Worm (Caenorhabditis elegans) whole organism, early embryonic: ENCODE data around the gene flp-23.

ENCODE experiments used
- B0310.2 ChIP-seq: sonication (generic microtip); optimal IDR thresholded peaks from 2 replicates; lab custom pipeline; 2016; ENCODE audit warnings: mild to moderate bottlenecking, missing genetic modification characterization, missing compliant biosample characterization
- aly-1 ChIP-seq: sonication (generic microtip); optimal IDR thresholded peaks from 2 replicates; lab custom pipeline; 2016; ENCODE audit warnings: missing genetic modification characterization, missing compliant biosample characterization
- ama-1 ChIP-seq: fragments of 150-350 bp; optimal IDR thresholded peaks from 2 replicates; lab custom pipeline; 2014
- hmbx-1 ChIP-seq: sonication (generic microtip); optimal IDR thresholded peaks from 2 replicates; lab custom pipeline; 2016; ENCODE audit warnings: mild to moderate bottlenecking, missing genetic modification characterization, missing compliant biosample characterization
- pes-1 ChIP-seq: fragments of 200-800 bp; sonication (Bioruptor generic); IDR thresholded peaks from 2 replicates; pipeline ENCODE4 v1.3.6; 2022; ENCODE audit warnings: missing genetic modification reagents, missing genetic modification characterization, missing compliant biosample characterization
- tbx-11 ChIP-seq: fragments of 200-800 bp; sonication (Bioruptor generic); IDR thresholded peaks from 2 replicates; pipeline ENCODE4 v1.3.6; 2022; ENCODE audit warnings: missing genetic modification characterization, missing compliant biosample characterization
- tra-4 ChIP-seq: sonication (generic microtip); optimal IDR thresholded peaks from 2 replicates; lab custom pipeline; 2017; ENCODE audit warnings: missing genetic modification characterization, missing compliant biosample characterization

DNA sequence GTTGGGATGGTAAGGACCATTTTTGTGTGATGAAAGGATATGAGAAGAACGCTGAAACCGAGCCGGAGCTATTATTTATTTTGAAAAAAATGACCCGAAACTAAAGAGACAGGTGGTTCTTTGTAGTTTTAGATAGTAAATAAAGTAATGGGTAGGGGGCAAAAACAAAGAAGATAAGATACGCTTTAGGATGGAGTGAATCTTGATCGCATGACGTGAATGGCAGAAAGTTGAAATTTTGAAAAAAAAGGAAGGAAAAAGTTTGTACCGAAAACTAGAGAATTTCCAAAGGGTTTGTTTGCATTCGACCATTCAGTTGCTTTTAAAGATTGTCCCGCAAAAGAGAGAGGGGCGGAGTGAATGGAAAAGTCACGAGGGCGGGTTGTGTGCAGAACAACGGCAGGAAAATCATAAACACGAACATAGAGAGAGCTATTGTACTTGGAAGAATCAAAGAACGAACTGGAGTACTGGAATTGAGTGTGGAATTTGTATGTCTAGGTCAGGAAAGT, 3.4 kb downstream of the flp-23 start, which contains the start of gene F22B7.9:
- TF ChIP-seq ama-1 (lab: Kevin White, UChicago), result no peak
- no peak for TF ChIP-seq B0310.2
- no peak for TF ChIP-seq pes-1 (GFP tag; lab: Robert Waterston, UW)
- TF ChIP-seq tbx-11 (GFP tag; lab: Robert Waterston, UW), result no peak
- TF ChIP-seq aly-1 (tag; lab: Kevin White, UChicago), result no peak
- no peak for TF ChIP-seq tra-4 (tag; lab: Kevin White, UChicago)
- TF ChIP-seq hmbx-1 (tag; lab: Kevin White, UChicago), result no peak
